Worm (Caenorhabditis elegans): Measurements from ENCODE around the gene mrpl-55.

Gene mrpl-55

ce11 chrIV:440509-440908 is 3.3 kb upstream of the mrpl-55 start, which contains the start of gene hum-8:
TSS of gene hum-8 (minus strand) at chrIV:440554.
- TF ChIP-seq pha-4 (tag; optimal IDR thresholded peaks at IDR 0.05) (peak; percentile 67), sea-2 (GFP tag; optimal IDR thresholded peaks at IDR 0.05) (no peak), pqm-1 (tag; optimal IDR thresholded peaks at IDR 0.05) (peak; percentile 37), nhr-67 (tag; optimal IDR thresholded peaks at IDR 0.05) (no peak), elt-2 (tag; optimal IDR thresholded peaks at IDR 0.05) (peak; percentile 86)

- TF ChIP-seq eor-1 (tag; optimal IDR thresholded peaks at IDR 0.05) (no peak), fkh-10 (GFP tag; optimal IDR thresholded peaks at IDR 0.05) (no peak), egl-5 (tag; optimal IDR thresholded peaks at IDR 0.05) (no peak), nfya-1 (tag; optimal IDR thresholded peaks at IDR 0.05; ENCODE audit: insufficient read depth) (no peak), ceh-16 (tag; optimal IDR thresholded peaks at IDR 0.05) (no peak), elt-1 (tag; optimal IDR thresholded peaks at IDR 0.05) (no peak), R02D3.7 (tag; optimal IDR thresholded peaks at IDR 0.05) (no peak), nhr-237 (tag; optimal IDR thresholded peaks at IDR 0.05) (no peak), nhr-76 (tag; optimal IDR thresholded peaks at IDR 0.05) (no peak), nhr-77 (tag; optimal IDR thresholded peaks at IDR 0.05) (no peak), skn-1 (tag; optimal IDR thresholded peaks at IDR 0.05) (no peak), tbx-2 (tag; optimal IDR thresholded peaks at IDR 0.05) (no peak), unc-39 (tag; optimal IDR thresholded peaks at IDR 0.05) (no peak)
Observed at ce11 chrIV:445377-445776, 1.6 kb downstream of the mrpl-55 start, which contains the start of gene dpm-1. TSS of gene dpm-1 (plus strand) at chrIV:445677.

- TF ChIP-seq nhr-23 (tag; optimal IDR thresholded peaks at IDR 0.05), result no peak
- no peak for TF ChIP-seq ztf-4 (tag; optimal IDR thresholded peaks at IDR 0.05)
- no peak for TF ChIP-seq lin-15B (tag; optimal IDR thresholded peaks at IDR 0.05)
- TF ChIP-seq nhr-12 (tag; optimal IDR thresholded peaks at IDR 0.05), result no peak
- TF ChIP-seq nhr-77 (tag; optimal IDR thresholded peaks at IDR 0.05), result no peak
- TF ChIP-seq nhr-67 (tag; optimal IDR thresholded peaks at IDR 0.05), result no peak
- no peak for TF ChIP-seq aly-2 (tag; optimal IDR thresholded peaks at IDR 0.05)
- TF ChIP-seq eor-1 (tag; optimal IDR thresholded peaks at IDR 0.05), result no peak
- no peak for TF ChIP-seq hmg-11 (tag; optimal IDR thresholded peaks at IDR 0.05)
- no peak for TF ChIP-seq nhr-28 (tag; optimal IDR thresholded peaks at IDR 0.05)
Observed at ce11 chrIV:454816-455215, 11.0 kb downstream of the mrpl-55 start, which contains the start of the genes Y66H1A.8 and M04G7.5. TSS of gene Y66H1A.8 (minus strand) at chrIV:454916. TSS of gene M04G7.5 (plus strand) at chrIV:455073.

- TF ChIP-seq pha-4 (tag; optimal IDR thresholded peaks at IDR 0.05) (no peak), daf-12 (tag; optimal IDR thresholded peaks at IDR 0.05) (no peak), nhr-237 (tag; optimal IDR thresholded peaks at IDR 0.05) (no peak), aly-2 (tag; optimal IDR thresholded peaks at IDR 0.05) (no peak), nhr-23 (tag; optimal IDR thresholded peaks at IDR 0.05) (no peak), ZK546.5 (tag; optimal IDR thresholded peaks at IDR 0.05) (no peak)
Observed at ce11 chrIV:455484-455883, 11.7 kb downstream of the mrpl-55 start, which contains the start of gene M04G7.1. TSS of gene M04G7.1 (plus strand) at chrIV:455784.

ce11 chrIV:460614-461079 is 16.9 kb downstream of the mrpl-55 start, which contains the start of gene M04G7.2:
TSS of gene M04G7.2 (minus strand) at chrIV:461029.
- TF ChIP-seq tbx-2 (tag; optimal IDR thresholded peaks at IDR 0.05), result no peak
- TF ChIP-seq aly-2 (tag; optimal IDR thresholded peaks at IDR 0.05), result no peak
- TF ChIP-seq nfya-1 (tag; optimal IDR thresholded peaks at IDR 0.05; ENCODE audit: insufficient read depth), result no peak
- no peak for TF ChIP-seq elt-1 (tag; optimal IDR thresholded peaks at IDR 0.05)
- TF ChIP-seq nhr-67 (tag; optimal IDR thresholded peaks at IDR 0.05), result no peak
- TF ChIP-seq fos-1 (tag; optimal IDR thresholded peaks at IDR 0.05), result no peak
- TF ChIP-seq pqm-1 (tag; optimal IDR thresholded peaks at IDR 0.05), result no peak
- no peak for TF ChIP-seq elt-3 (tag; optimal IDR thresholded peaks at IDR 0.05)
- no peak for TF ChIP-seq nhr-76 (tag; optimal IDR thresholded peaks at IDR 0.05)
- no peak for TF ChIP-seq unc-39 (tag; optimal IDR thresholded peaks at IDR 0.05)
- no peak for TF ChIP-seq ceh-28 (tag; optimal IDR thresholded peaks at IDR 0.05)
- TF ChIP-seq nhr-237 (tag; optimal IDR thresholded peaks at IDR 0.05), result no peak
- TF ChIP-seq sea-2 (GFP tag; optimal IDR thresholded peaks at IDR 0.05), result no peak
- TF ChIP-seq zag-1 (tag; optimal IDR thresholded peaks at IDR 0.05), result no peak
- TF ChIP-seq nhr-28 (tag; optimal IDR thresholded peaks at IDR 0.05), result no peak
- TF ChIP-seq fkh-10 (GFP tag; optimal IDR thresholded peaks at IDR 0.05), result no peak
- TF ChIP-seq fkh-2 (tag; optimal IDR thresholded peaks at IDR 0.05), result no peak
- no peak for TF ChIP-seq eor-1 (tag; optimal IDR thresholded peaks at IDR 0.05)
- TF ChIP-seq snpc-4 (tag; optimal IDR thresholded peaks at IDR 0.05), result no peak

Data from whole organism, L3 larva.